Fruit fly (Drosophila melanogaster): ENCODE data around the gene mtm.

The mtm gene

dm6 chr2L:6065823-6066222, 29.0 kb upstream of the mtm start, which contains the start of the genes Fbw5 and CG9147 (continued):
- TF ChIP-seq Max (GFP tag; optimal IDR thresholded peaks at IDR 0.05) (peak; percentile 100), ind (GFP tag; optimal IDR thresholded peaks at IDR 0.05) (peak; percentile 99), ro (GFP tag; IDR thresholded peaks at IDR 0.05) (peak; percentile 99), CG17361 (GFP tag; IDR thresholded peaks at IDR 0.05) (peak; percentile 99), CG1603 (tag; optimal IDR thresholded peaks at IDR 0.05) (peak; percentile 99), CG7987 (GFP tag; optimal IDR thresholded peaks at IDR 0.05) (peak; percentile 98), emc (GFP tag; optimal IDR thresholded peaks at IDR 0.05) (peak; percentile 98), CG10366 (GFP tag; IDR thresholded peaks at IDR 0.05) (peak; percentile 100), CG12659 (GFP tag; optimal IDR thresholded peaks at IDR 0.05) (peak; percentile 100), crp (GFP tag; optimal IDR thresholded peaks at IDR 0.05) (peak; percentile 83 to 91), bsh (GFP tag; optimal IDR thresholded peaks at IDR 0.05) (peak; percentile 99 to 100), E2f1 (GFP tag; IDR thresholded peaks at IDR 0.05) (peak; percentile 99), dm (GFP tag; optimal IDR thresholded peaks at IDR 0.05) (peak; percentile 99), gt (GFP tag; IDR thresholded peaks at IDR 0.05) (peak; percentile 98), twi (tag; optimal IDR thresholded peaks at IDR 0.05) (peak; percentile 98), HmgZ (tag; optimal IDR thresholded peaks at IDR 0.05) (peak; percentile 100), CG14710 (tag; optimal IDR thresholded peaks at IDR 0.05) (peak; percentile 98), CG10321 (GFP tag; IDR thresholded peaks at IDR 0.05) (peak; percentile 90), CG30431 (GFP tag; optimal IDR thresholded peaks at IDR 0.05) (peak; percentile 99), CG13123 (GFP tag; optimal IDR thresholded peaks at IDR 0.05) (peak; percentile 99), unc-4 (GFP tag; IDR thresholded peaks at IDR 0.05; ENCODE audit: partially characterized antibody) (peak; percentile 59), CG7745 (tag; optimal IDR thresholded peaks at IDR 0.05) (peak; percentile 97), CG30020 (tag; optimal IDR thresholded peaks at IDR 0.05) (peak; percentile 92), CG4404 (GFP tag; IDR thresholded peaks at IDR 0.05) (peak; percentile 98), sens (GFP tag) (peak; percentile 100), Drgx (GFP tag; IDR thresholded peaks at IDR 0.05) (peak; percentile 99), CG7839 (tag; optimal IDR thresholded peaks at IDR 0.05) (peak; percentile 100), btn (GFP tag; optimal IDR thresholded peaks at IDR 0.05) (peak; percentile 99), Meics (GFP tag; optimal IDR thresholded peaks at IDR 0.05) (peak; percentile 99), tna (GFP tag; IDR thresholded peaks at IDR 0.05; ENCODE audit: partially characterized antibody) (peak; percentile 63), tgo (GFP tag; IDR thresholded peaks at IDR 0.05) (peak; percentile 100), CG2129 (GFP tag; IDR thresholded peaks at IDR 0.05; ENCODE audit: partially characterized antibody) (no peak), CG14667 (GFP tag; IDR thresholded peaks at IDR 0.05) (peak; percentile 98), CG11085 (GFP tag; IDR thresholded peaks at IDR 0.05) (peak; percentile 98), Jarid2 (GFP tag; optimal IDR thresholded peaks at IDR 0.05) (peak; percentile 89), grau (tag; optimal IDR thresholded peaks at IDR 0.05) (peak; percentile 99), CG3726 (GFP tag; IDR thresholded peaks at IDR 0.05) (peak; percentile 99), CG3163 (GFP tag; optimal IDR thresholded peaks at IDR 0.05) (peak; percentile 95), CG6683 (GFP tag; optimal IDR thresholded peaks at IDR 0.05) (peak; percentile 96), CG17912 (GFP tag; optimal IDR thresholded peaks at IDR 0.05) (peak; percentile 96), tap (tag; optimal IDR thresholded peaks at IDR 0.05) (peak; percentile 99), CG18599 (GFP tag; optimal IDR thresholded peaks at IDR 0.05) (peak; percentile 99), slou (GFP tag; optimal IDR thresholded peaks at IDR 0.05) (peak; percentile 99), Stat92E (GFP tag; optimal IDR thresholded peaks at IDR 0.05) (peak in 1 of 3 experiments; percentile 99), Lim3 (GFP tag; IDR thresholded peaks at IDR 0.05) (peak; percentile 98), Dad (GFP tag; optimal IDR thresholded peaks at IDR 0.05) (peak; percentile 99), gcm2 (GFP tag; optimal IDR thresholded peaks at IDR 0.05) (peak; percentile 98), CG14441 (GFP tag; IDR thresholded peaks at IDR 0.05) (peak; percentile 99), CG7786 (GFP tag; optimal IDR thresholded peaks at IDR 0.05) (peak; percentile 99), CG34224 (GFP tag; IDR thresholded peaks at IDR 0.05; ENCODE audit: partially characterized antibody) (peak; percentile 78)

Data from whole organism, embryonic.